Worm (Caenorhabditis elegans): ENCODE data around the gene F13C5.1.

DNA sequence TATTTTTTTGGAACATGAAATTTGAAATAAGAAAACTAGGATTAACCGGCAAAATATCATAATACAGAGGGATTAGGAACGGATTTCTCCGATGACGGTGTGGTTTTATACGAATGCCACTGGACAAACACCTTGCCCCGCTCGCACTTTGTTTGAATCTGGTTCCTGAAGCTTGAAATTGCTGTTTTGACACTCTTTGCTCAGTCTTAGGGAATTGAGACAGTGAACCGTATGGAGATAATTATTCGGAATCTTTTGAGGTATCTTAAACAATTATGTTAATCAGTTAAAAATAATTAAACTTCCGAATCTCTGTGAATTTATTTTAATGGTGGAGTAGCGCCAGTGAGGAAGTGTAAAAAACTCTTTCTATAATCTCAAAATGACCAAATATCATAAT lies 2.5 kb upstream of the F13C5.1 start, which contains the start of gene F13C5.3:
- no peak for TF ChIP-seq him-1 (tag; optimal IDR thresholded peaks at IDR 0.05)
- TF ChIP-seq W03F9.2 (tag; optimal IDR thresholded peaks at IDR 0.05), result no peak
